Worm (Caenorhabditis elegans) whole organism, late embryonic: Measurements from ENCODE around the gene C48B4.12.

Source experiments
- ama-1 ChIP-seq: fragments of 150-350 bp; optimal IDR thresholded peaks from 2 replicates; lab custom pipeline; 2014
- ceh-31 ChIP-seq: sonication (generic microtip); optimal IDR thresholded peaks from 2 replicates; lab custom pipeline; 2016; ENCODE audit warnings: missing genetic modification characterization, missing compliant biosample characterization
- elt-2 ChIP-seq: sonication (generic microtip); optimal IDR thresholded peaks from 2 replicates; lab custom pipeline; 2016; ENCODE audit warnings: missing genetic modification reagents, missing genetic modification characterization, missing compliant biosample characterization
- fkh-6 ChIP-seq: sonication (generic microtip); optimal IDR thresholded peaks from 2 replicates; lab custom pipeline; 2016; ENCODE audit warnings: missing genetic modification characterization, missing compliant biosample characterization
- hlh-6 ChIP-seq: sonication (generic microtip); optimal IDR thresholded peaks from 2 replicates; lab custom pipeline; 2016; ENCODE audit warnings: missing genotype, missing genetic modification characterization, missing compliant biosample characterization
- odd-2 ChIP-seq: sonication (generic microtip); optimal IDR thresholded peaks from 2 replicates; lab custom pipeline; 2017; ENCODE audit warnings: antibody characterized with exemption, mild to moderate bottlenecking, missing genetic modification characterization, missing compliant biosample characterization
- pha-4 ChIP-seq: fragments of 150-350 bp; optimal IDR thresholded peaks from 2 replicates; lab custom pipeline; 2018; ENCODE audit warnings: missing biosample characterization, missing genetic modification reagents, missing genetic modification characterization
- tbx-2 ChIP-seq: sonication (generic microtip); optimal IDR thresholded peaks from 2 replicates; lab custom pipeline; 2016; ENCODE audit warnings: missing genetic modification characterization, missing compliant biosample characterization
- unc-55 ChIP-seq: sonication (generic microtip); optimal IDR thresholded peaks from 2 replicates; lab custom pipeline; 2017; ENCODE audit warnings: missing biosample characterization, missing genetic modification reagents, missing genetic modification characterization
- ztf-16 ChIP-seq: sonication (generic microtip); optimal IDR thresholded peaks from 2 replicates; lab custom pipeline; 2017; ENCODE audit warnings: missing genetic modification characterization, missing compliant biosample characterization

ce11 chrIII:9617599-9618262 is 20.6 kb downstream of the C48B4.12 start:
- TF ChIP-seq elt-2 = no peak
- TF ChIP-seq hlh-6 = no peak
- no peak for TF ChIP-seq fkh-6 (tag; lab: Kevin White, UChicago)
- TF ChIP-seq pha-4 = no peak
- no peak for TF ChIP-seq ama-1 (lab: Kevin White, UChicago)
- no peak for TF ChIP-seq ceh-31 (tag; lab: Kevin White, UChicago)
- TF ChIP-seq ztf-16 (tag; lab: Kevin White, UChicago) = no peak
- no peak for TF ChIP-seq unc-55
- TF ChIP-seq odd-2 (tag; lab: Kevin White, UChicago) = no peak
- TF ChIP-seq tbx-2 (tag; lab: Kevin White, UChicago) = no peak
